Fruit fly (Drosophila melanogaster): ENCODE measurements around the gene Ance-3.

Ance-3 gene

DNA sequence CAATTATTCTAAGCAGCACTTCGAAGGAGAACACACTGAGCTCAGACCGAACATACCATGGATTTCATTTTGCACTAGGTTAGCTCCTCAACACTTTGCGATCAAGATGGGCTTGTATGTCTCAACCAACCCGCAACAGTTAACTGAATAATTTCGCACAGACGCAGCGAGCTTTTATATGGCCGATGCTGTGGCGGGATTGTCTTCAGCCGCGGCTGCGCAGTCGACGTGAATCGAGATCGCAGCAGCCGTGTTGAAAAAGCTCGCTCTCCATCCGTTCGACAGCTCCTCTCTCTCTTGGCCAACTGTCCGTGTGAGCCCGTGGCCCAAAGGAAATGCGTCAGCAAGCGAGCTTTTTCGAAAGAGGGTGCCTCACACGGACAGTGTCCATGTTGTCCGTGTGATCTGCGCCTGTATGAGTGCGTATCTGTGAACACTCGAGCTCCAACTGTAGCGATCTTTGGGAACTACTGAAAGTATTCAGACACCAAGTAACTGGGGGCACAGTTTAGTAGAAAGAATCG, 20.1 kb downstream of the Ance-3 start, which contains the start of gene Vajk2 (continued):
- TF ChIP-seq CG4617 (GFP tag; optimal IDR thresholded peaks at IDR 0.05; ENCODE audit: borderline replicate concordance) (no peak), grau (tag; optimal IDR thresholded peaks at IDR 0.05) (no peak), CG10462 (GFP tag; optimal IDR thresholded peaks at IDR 0.05) (no peak), br (optimal IDR thresholded peaks at IDR 0.05) (no peak), CG8089 (GFP tag; optimal IDR thresholded peaks at IDR 0.05) (no peak), Hsf (GFP tag; optimal IDR thresholded peaks at IDR 0.05) (no peak), Abd-B (GFP tag; optimal IDR thresholded peaks at IDR 0.05) (no peak), CG34224 (GFP tag; IDR thresholded peaks at IDR 0.05; ENCODE audit: partially characterized antibody) (no peak), TFAM (GFP tag; optimal IDR thresholded peaks at IDR 0.05) (no peak), gem (tag; optimal IDR thresholded peaks at IDR 0.05) (no peak), cg (GFP tag; optimal IDR thresholded peaks at IDR 0.05) (peak; percentile 31), CG2116 (GFP tag; optimal IDR thresholded peaks at IDR 0.05) (no peak), NC2β (GFP tag; optimal IDR thresholded peaks at IDR 0.05) (no peak), CG31388 (GFP tag; optimal IDR thresholded peaks at IDR 0.05) (no peak), slbo (GFP tag; IDR thresholded peaks at IDR 0.05) (no peak), CG31224 (GFP tag; IDR thresholded peaks at IDR 0.05) (0 out of 2 replicates have a peak, but pooled peaks have one; percentile 13), CG18262 (tag; optimal IDR thresholded peaks at IDR 0.05) (no peak), cad (GFP tag; optimal IDR thresholded peaks at IDR 0.05) (no peak), ara (GFP tag; IDR thresholded peaks at IDR 0.05) (no peak), CoRest (tag; optimal IDR thresholded peaks at IDR 0.05) (no peak), chinmo (GFP tag; IDR thresholded peaks at IDR 0.05; ENCODE audit: partially characterized antibody) (0 out of 4 replicates have a peak, but pooled peaks have one; percentile 61), CG8359 (GFP tag; optimal IDR thresholded peaks at IDR 0.05; ENCODE audit: borderline replicate concordance) (no peak), Atf-2 (GFP tag; optimal IDR thresholded peaks at IDR 0.05) (no peak), Dbx (GFP tag; IDR thresholded peaks at IDR 0.05) (no peak), Ravus (GFP tag; IDR thresholded peaks at IDR 0.05) (no peak), CG9876 (GFP tag; optimal IDR thresholded peaks at IDR 0.05) (no peak), Hand (GFP tag; optimal IDR thresholded peaks at IDR 0.05) (no peak), Oli (tag; optimal IDR thresholded peaks at IDR 0.05) (no peak)

DNA sequence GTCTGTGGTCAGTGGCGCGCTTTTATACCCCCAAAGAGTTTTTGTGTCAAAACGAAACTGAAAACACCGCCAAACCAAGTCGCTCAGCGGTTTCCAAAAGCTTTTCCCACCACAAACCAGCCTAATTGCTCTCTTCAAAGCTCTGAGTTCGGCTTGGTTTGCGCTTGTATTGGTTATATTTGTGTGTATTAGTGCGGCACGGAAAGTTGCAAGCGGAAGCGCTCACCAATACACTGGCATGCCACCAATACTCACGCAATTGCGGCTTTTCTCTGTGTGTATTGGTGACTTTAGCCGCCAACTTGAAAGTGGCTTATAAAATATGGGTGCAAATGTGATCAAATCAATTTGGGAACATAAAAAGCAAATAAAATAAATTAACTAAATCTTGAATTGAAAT, 33.0 kb downstream of the Ance-3 start, which contains the start of gene Vajk3:
Gene Vajk3 (minus strand): TSS at position 1 of the 400 bp plus-strand sequence.
- TF ChIP-seq Fer3 (tag; optimal IDR thresholded peaks at IDR 0.05) (no peak), Dfd (GFP tag; optimal IDR thresholded peaks at IDR 0.05) (no peak), cg (GFP tag; optimal IDR thresholded peaks at IDR 0.05) (peak; percentile 67), Ets65A (GFP tag) (peak; percentile 17), CG13287 (GFP tag; IDR thresholded peaks at IDR 0.05; ENCODE audit: partially characterized antibody) (no peak), bab2 (GFP tag; optimal IDR thresholded peaks at IDR 0.05) (no peak), CG13894 (tag; optimal IDR thresholded peaks at IDR 0.05) (peak; percentile 3), CG8290 (GFP tag; optimal IDR thresholded peaks at IDR 0.05) (no peak), CG8290 (tag; optimal IDR thresholded peaks at IDR 0.05) (peak in 1 of 2 experiments; percentile 0), CG13296 (GFP tag; optimal IDR thresholded peaks at IDR 0.05) (peak; percentile 16), Eip74EF (GFP tag; optimal IDR thresholded peaks at IDR 0.05) (peak in 1 of 2 experiments; percentile 18)

DNA sequence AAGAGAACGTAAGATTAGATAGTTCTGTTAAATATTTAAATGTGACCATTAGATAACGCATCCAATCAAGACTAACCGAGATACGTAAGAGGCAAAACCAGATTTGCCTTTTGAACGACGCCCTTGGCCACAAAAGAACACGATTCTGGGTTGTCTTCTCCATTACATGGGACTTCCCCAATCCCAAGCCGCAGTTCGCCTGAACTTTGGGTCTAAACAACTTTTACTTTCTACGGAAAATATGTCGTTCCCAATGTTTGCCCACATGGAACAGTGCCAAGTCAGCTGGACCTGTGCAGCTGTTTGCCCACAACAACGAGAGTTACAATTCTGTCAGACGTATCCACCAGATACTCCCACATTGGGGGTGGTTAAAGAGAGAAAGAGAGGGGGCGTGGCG, 35.3 kb downstream of the Ance-3 start:
- TF ChIP-seq Blimp-1 (GFP tag; optimal IDR thresholded peaks at IDR 0.05): peak; percentile 90
- TF ChIP-seq Optix (GFP tag; IDR thresholded peaks at IDR 0.05): 0 out of 3 replicates have a peak, but pooled peaks have one; percentile 8
- no peak for TF ChIP-seq Adf1 (GFP tag; IDR thresholded peaks at IDR 0.05)
- TF ChIP-seq CG33557 (GFP tag; optimal IDR thresholded peaks at IDR 0.05): no peak

Measured in whole organism, embryonic.